Fruit fly (Drosophila melanogaster): Measurements from ENCODE around the gene ttm2.

DNA sequence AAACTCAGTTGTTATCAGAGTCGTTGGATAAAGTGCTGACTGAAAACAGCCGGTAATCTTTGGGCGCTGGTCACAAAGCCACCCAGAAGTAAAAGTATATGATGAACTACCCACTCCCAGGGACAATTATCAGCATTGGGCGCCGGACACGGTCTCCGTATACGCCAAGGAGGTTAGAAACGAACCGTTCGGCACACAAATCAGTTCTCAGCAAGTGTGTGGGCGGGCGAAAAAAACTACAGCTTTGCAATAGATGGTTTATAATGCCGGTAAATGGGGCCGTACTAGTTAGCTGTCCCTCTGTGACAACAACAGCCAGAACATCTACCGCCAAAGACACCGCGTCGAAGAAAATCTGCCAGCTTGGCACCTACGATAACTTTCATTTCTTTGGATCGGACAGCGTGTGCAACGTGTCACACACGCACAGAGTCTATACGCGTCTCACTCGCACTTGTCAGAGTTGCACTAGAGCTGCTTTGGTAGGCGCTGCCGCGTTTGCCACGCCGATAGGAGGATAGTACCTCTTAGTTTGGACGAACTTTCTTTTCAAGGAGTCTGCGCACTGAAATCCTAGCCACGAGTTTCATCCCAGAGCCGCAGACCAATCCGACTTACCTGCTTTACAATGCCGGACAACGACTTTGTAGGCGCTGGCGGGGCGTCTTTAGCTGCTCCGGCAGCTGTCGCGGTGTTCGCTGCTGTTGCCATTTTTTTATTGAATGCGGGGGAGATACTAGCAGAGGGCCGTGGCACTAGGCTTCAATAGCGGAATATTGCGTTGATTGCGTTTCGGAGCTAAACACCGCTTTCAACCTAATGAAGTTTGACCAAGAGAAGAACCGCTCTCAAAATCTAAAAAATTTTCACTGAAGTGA, 11.2 kb upstream of the ttm2 start:
- TF ChIP-seq Dll (optimal IDR thresholded peaks at IDR 0.05) (no peak), CG8478 (optimal IDR thresholded peaks at IDR 0.05) (no peak), psq (optimal IDR thresholded peaks at IDR 0.05) (no peak), usp (GFP tag; optimal IDR thresholded peaks at IDR 0.05) (no peak)
